Fruit fly (Drosophila melanogaster) whole organism, prepupa: ENCODE data around the gene Cby.

Experiments
- CG10631 ChIP-seq: fragments of 200-800 bp; sonication (Bioruptor generic); optimal IDR thresholded peaks from 2 replicates; lab custom pipeline; 2016; ENCODE audit warnings: missing biosample characterization, missing genetic modification characterization
- CG10669 ChIP-seq: fragments of 200-800 bp; sonication (Bioruptor generic); optimal IDR thresholded peaks from 3 replicates; lab custom pipeline; 2018; ENCODE audit warnings: missing biosample characterization, mild to moderate bottlenecking, missing genetic modification characterization, moderate library complexity
- CG11294 ChIP-seq: fragments of 200-800 bp; sonication (Bioruptor generic); IDR thresholded peaks from 2 replicates; pipeline ENCODE4 v1.3.6; 2022; ENCODE audit warnings: missing biosample characterization, missing genetic modification characterization
- CG11762 ChIP-seq: fragments of 200-800 bp; sonication (Bioruptor generic); optimal IDR thresholded peaks from 3 replicates; lab custom pipeline; 2016; ENCODE audit warnings: missing biosample characterization, missing genetic modification characterization; ENCODE audit not compliant: insufficient read depth
- CG11902 ChIP-seq: fragments of 200-800 bp; sonication (Bioruptor generic); optimal IDR thresholded peaks from 3 replicates; lab custom pipeline; 2016; ENCODE audit warnings: missing biosample characterization, missing genetic modification characterization
- CG15336 ChIP-seq: fragments of 200-800 bp; sonication (Bioruptor generic); IDR thresholded peaks from 2 replicates; pipeline ENCODE4 v1.3.6; 2022; ENCODE audit warnings: missing biosample characterization, missing genetic modification characterization
- CG1621 ChIP-seq: fragments of 200-800 bp; sonication (Bioruptor generic); optimal IDR thresholded peaks from 3 replicates; lab custom pipeline; 2018; ENCODE audit warnings: missing biosample characterization, mild to moderate bottlenecking, missing genetic modification characterization
- CG16779 ChIP-seq: fragments of 200-800 bp; sonication (Bioruptor generic); optimal IDR thresholded peaks from 3 replicates; lab custom pipeline; 2017; ENCODE audit warnings: missing biosample characterization, mild to moderate bottlenecking, missing genetic modification characterization
- CG31627 ChIP-seq: fragments of 200-800 bp; sonication (Bioruptor generic); optimal IDR thresholded peaks from 3 replicates; lab custom pipeline; 2016; ENCODE audit warnings: missing biosample characterization, missing genetic modification characterization
- CG32006 ChIP-seq: fragments of 200-800 bp; sonication (Bioruptor generic); optimal IDR thresholded peaks from 3 replicates; lab custom pipeline; 2017; ENCODE audit warnings: missing biosample characterization, mild to moderate bottlenecking, missing genetic modification characterization
- CG3919 ChIP-seq: fragments of 200-800 bp; sonication (Bioruptor generic); optimal IDR thresholded peaks from 3 replicates; lab custom pipeline; 2016; ENCODE audit warnings: missing biosample characterization, missing genetic modification characterization
- CG6163 ChIP-seq: fragments of 200-800 bp; sonication (Bioruptor generic); IDR thresholded peaks from 3 replicates; pipeline ENCODE4 v1.3.6; 2022; ENCODE audit warnings: missing biosample characterization, missing genetic modification characterization
- CG6276 ChIP-seq: fragments of 200-800 bp; sonication (Bioruptor generic); optimal IDR thresholded peaks from 2 replicates; lab custom pipeline; 2017; ENCODE audit warnings: missing biosample characterization, mild to moderate bottlenecking, missing genetic modification characterization
- CG6808 ChIP-seq: fragments of 200-800 bp; sonication (Bioruptor generic); optimal IDR thresholded peaks from 3 replicates; lab custom pipeline; 2017; ENCODE audit warnings: missing biosample characterization, missing genetic modification characterization, mild to moderate bottlenecking, moderate library complexity, missing genetic modification reagents
- CG6854 ChIP-seq: fragments of 200-800 bp; sonication (Bioruptor generic); optimal IDR thresholded peaks from 2 replicates; lab custom pipeline; 2017; ENCODE audit warnings: missing biosample characterization, mild to moderate bottlenecking, missing genetic modification characterization
- CG8319 ChIP-seq: fragments of 200-800 bp; sonication (Bioruptor generic); optimal IDR thresholded peaks from 3 replicates; lab custom pipeline; 2016; ENCODE audit warnings: missing biosample characterization, missing genetic modification characterization
- CG8632 ChIP-seq: fragments of 200-800 bp; sonication (Bioruptor generic); optimal IDR thresholded peaks from 3 replicates; lab custom pipeline; 2016; ENCODE audit warnings: missing biosample characterization, missing genetic modification characterization
- CG9139 ChIP-seq: fragments of 200-800 bp; sonication (Bioruptor generic); optimal IDR thresholded peaks from 3 replicates; lab custom pipeline; 2017; ENCODE audit warnings: missing biosample characterization, mild to moderate bottlenecking, missing genetic modification characterization
- Eip78C ChIP-seq: fragments of 200-800 bp; sonication (Bioruptor generic); peaks from one replicate; lab custom pipeline; 2016; ENCODE audit warnings: missing biosample characterization, missing genetic modification characterization
- Eip93F ChIP-seq: fragments of 200-800 bp; sonication (Bioruptor generic); optimal IDR thresholded peaks from 2 replicates; lab custom pipeline; 2016; ENCODE audit warnings: missing biosample characterization, mild to moderate bottlenecking, missing genetic modification characterization
- Ets21C ChIP-seq: fragments of 200-800 bp; sonication (Bioruptor generic); optimal IDR thresholded peaks from 3 replicates; lab custom pipeline; 2016; ENCODE audit warnings: missing biosample characterization, missing genetic modification characterization
- Ets96B ChIP-seq: fragments of 200-800 bp; optimal IDR thresholded peaks from 2 replicates; lab custom pipeline; 2019; ENCODE audit warnings: missing biosample characterization, mild to moderate bottlenecking, missing genetic modification characterization, moderate library complexity
- Gug ChIP-seq: fragments of 200-800 bp; sonication (Bioruptor generic); IDR thresholded peaks from 2 replicates; pipeline ENCODE4 v1.3.6; 2022; ENCODE audit warnings: missing biosample characterization, missing genetic modification characterization
- Hr39 ChIP-seq: fragments of 200-800 bp; sonication (Bioruptor generic); optimal IDR thresholded peaks from 2 replicates; lab custom pipeline; 2016; ENCODE audit warnings: missing biosample characterization, missing genetic modification characterization
- Hr4 ChIP-seq: fragments of 200-800 bp; sonication (Bioruptor generic); optimal IDR thresholded peaks from 3 replicates; lab custom pipeline; 2016; ENCODE audit warnings: missing biosample characterization, missing genetic modification characterization
- Lpt ChIP-seq: fragments of 200-800 bp; sonication (Bioruptor generic); optimal IDR thresholded peaks from 3 replicates; lab custom pipeline; 2016; ENCODE audit warnings: missing biosample characterization, missing genetic modification characterization
- Met ChIP-seq: fragments of 200-800 bp; sonication (Bioruptor generic); optimal IDR thresholded peaks from 3 replicates; lab custom pipeline; 2016; ENCODE audit warnings: missing biosample characterization, missing genetic modification characterization
- OdsH ChIP-seq: fragments of 200-800 bp; sonication (Bioruptor generic); optimal IDR thresholded peaks from 3 replicates; lab custom pipeline; 2016; ENCODE audit warnings: missing biosample characterization, missing genetic modification characterization
- Smox ChIP-seq: fragments of 200-800 bp; sonication (Bioruptor generic); optimal IDR thresholded peaks from 3 replicates; lab custom pipeline; 2016; ENCODE audit warnings: missing biosample characterization, missing genetic modification characterization
- Sox102F ChIP-seq: fragments of 200-800 bp; sonication (Bioruptor generic); optimal IDR thresholded peaks from 2 replicates; lab custom pipeline; 2016; ENCODE audit warnings: missing biosample characterization, mild to moderate bottlenecking, missing genetic modification characterization
- Sox14 ChIP-seq: fragments of 200-800 bp; sonication (Bioruptor generic); optimal IDR thresholded peaks from 3 replicates; lab custom pipeline; 2016; ENCODE audit warnings: missing biosample characterization, missing genetic modification characterization
- Sox15 ChIP-seq: fragments of 200-800 bp; sonication (Bioruptor generic); optimal IDR thresholded peaks from 3 replicates; lab custom pipeline; 2016; ENCODE audit warnings: missing biosample characterization, missing genetic modification characterization
- achi ChIP-seq: fragments of 200-800 bp; sonication (Bioruptor generic); optimal IDR thresholded peaks from 3 replicates; lab custom pipeline; 2016; ENCODE audit warnings: missing biosample characterization, missing genetic modification characterization
- acj6 ChIP-seq: fragments of 200-800 bp; sonication (Bioruptor generic); optimal IDR thresholded peaks from 3 replicates; lab custom pipeline; 2016; ENCODE audit warnings: missing biosample characterization, missing genetic modification characterization
- cyc ChIP-seq: fragments of 200-800 bp; sonication (Bioruptor generic); optimal IDR thresholded peaks from 3 replicates; lab custom pipeline; 2016; ENCODE audit warnings: missing biosample characterization, missing genetic modification characterization
- dac ChIP-seq: fragments of 200-800 bp; sonication (Bioruptor generic); optimal IDR thresholded peaks from 2 replicates; lab custom pipeline; 2017; ENCODE audit warnings: missing biosample characterization, mild to moderate bottlenecking, missing genetic modification characterization
- dsx ChIP-seq: fragments of 200-800 bp; optimal IDR thresholded peaks from 3 replicates; lab custom pipeline; 2019; ENCODE audit warnings: missing biosample characterization, mild to moderate bottlenecking, missing genetic modification characterization, moderate library complexity; ENCODE audit not compliant: poor library complexity, severe bottlenecking
- esn ChIP-seq: fragments of 200-800 bp; sonication (Bioruptor generic); optimal IDR thresholded peaks from 2 replicates; lab custom pipeline; 2016; ENCODE audit warnings: missing biosample characterization, mild to moderate bottlenecking, missing genetic modification characterization, moderate library complexity
- fd59A ChIP-seq: fragments of 200-800 bp; sonication (Bioruptor generic); optimal IDR thresholded peaks from 2 replicates; lab custom pipeline; 2017; ENCODE audit warnings: missing biosample characterization, mild to moderate bottlenecking, missing genetic modification characterization, missing genetic modification reagents
- fd85E ChIP-seq: fragments of 200-800 bp; sonication (Bioruptor generic); optimal IDR thresholded peaks from 3 replicates; lab custom pipeline; 2016; ENCODE audit warnings: missing biosample characterization, missing genetic modification characterization
- lz ChIP-seq: fragments of 200-800 bp; sonication (Bioruptor generic); optimal IDR thresholded peaks from 3 replicates; lab custom pipeline; 2016; ENCODE audit warnings: missing biosample characterization, missing genetic modification characterization
- pdm3 ChIP-seq: fragments of 200-800 bp; sonication (Bioruptor generic); optimal IDR thresholded peaks from 3 replicates; lab custom pipeline; 2016; ENCODE audit warnings: missing biosample characterization, missing genetic modification characterization
- salr ChIP-seq, 2 experiments: fragments of 200-800 bp; sonication (Bioruptor generic); optimal IDR thresholded peaks; 3 replicates each; lab custom pipeline; 2016 to 2018; ENCODE audit warnings: missing biosample characterization in 2 of 2, missing genetic modification characterization in 2 of 2, mild to moderate bottlenecking in 1 of 2
- ss ChIP-seq, 2 experiments: fragments of 200-800 bp; sonication (Bioruptor generic); optimal IDR thresholded peaks; 2 replicates in 1 of 2; 3 replicates in 1 of 2; lab custom pipeline; 2017 to 2018; ENCODE audit warnings: mild to moderate bottlenecking in 2 of 2, missing biosample characterization in 2 of 2, missing genetic modification characterization in 2 of 2, moderate library complexity in 1 of 2
- svp ChIP-seq: fragments of 200-800 bp; sonication (Bioruptor generic); peaks from one replicate; lab custom pipeline; 2016; ENCODE audit warnings: missing biosample characterization, missing genetic modification characterization

The Cby gene

dm6 chr3R:21852579-21853233 is 15.1 kb upstream of the Cby start (continued):
- TF ChIP-seq achi (no peak), CG15336 (GFP tag; lab: Robert Waterston, UW) (0 out of 2 replicates have a peak, but pooled peaks have one; percentile 15), Sox14 (GFP tag; lab: Kevin White, UChicago) (peak; percentile 60), CG10631 (GFP tag; lab: Kevin White, UChicago) (peak; percentile 30), CG10669 (GFP tag; lab: Kevin White, UChicago) (peak; percentile 48), dac (GFP tag; lab: Kevin White, UChicago) (no peak), esn (GFP tag; lab: Kevin White, UChicago) (peak; percentile 28), CG8319 (no peak), ss (GFP tag; optimal IDR thresholded peaks at IDR 0.05; lab: Kevin White, UChicago) (peak; percentile 15 to 21), CG8632 (GFP tag; lab: Kevin White, UChicago) (no peak), CG32006 (GFP tag; lab: Kevin White, UChicago) (peak; percentile 66), Hr39 (GFP tag; lab: Kevin White, UChicago) (no peak), Sox15 (GFP tag; lab: Kevin White, UChicago) (no peak), CG1621 (tag; lab: Kevin White, UChicago) (no peak), Ets21C (no peak), CG16779 (tag; lab: Kevin White, UChicago) (no peak), CG11902 (GFP tag; lab: Kevin White, UChicago) (no peak), CG6276 (peak; percentile 21), Hr4 (GFP tag; lab: Kevin White, UChicago) (peak; percentile 11), Ets96B (peak; percentile 30), fd59A (GFP tag; lab: Kevin White, UChicago) (peak; percentile 26), Eip93F (no peak), CG9139 (GFP tag; lab: Kevin White, UChicago) (no peak), fd85E (GFP tag; lab: Kevin White, UChicago) (no peak), CG11762 (GFP tag; lab: Kevin White, UChicago) (no peak), Met (GFP tag; lab: Kevin White, UChicago) (no peak), acj6 (peak; percentile 23), CG11294 (GFP tag; lab: Robert Waterston, UW) (no peak), CG6854 (GFP tag; lab: Kevin White, UChicago) (peak; percentile 2), Lpt (GFP tag; lab: Kevin White, UChicago) (peak; percentile 3), dsx (GFP tag; lab: Kevin White, UChicago) (peak; percentile 15), CG6163 (GFP tag; lab: Robert Waterston, UW) (peak; percentile 29; the same call in 1 of the 3 replicates), Sox102F (GFP tag; lab: Kevin White, UChicago) (no peak)

- no peak for TF ChIP-seq Gug (GFP tag; lab: Robert Waterston, UW)
- peak; percentile 96 for TF ChIP-seq svp (GFP tag; lab: Kevin White, UChicago)
- peak; percentile 34 for TF ChIP-seq Met (GFP tag; lab: Kevin White, UChicago)
- no peak for TF ChIP-seq Hr39 (GFP tag; lab: Kevin White, UChicago)
- no peak for TF ChIP-seq CG31627 (GFP tag; lab: Kevin White, UChicago)
- TF ChIP-seq CG6808 (GFP tag; lab: Kevin White, UChicago) = peak; percentile 70
- peak; percentile 86 to 87 for TF ChIP-seq ss (GFP tag; optimal IDR thresholded peaks at IDR 0.05; lab: Kevin White, UChicago)
- TF ChIP-seq pdm3 = peak; percentile 38
- TF ChIP-seq CG3919 = peak; percentile 50
- TF ChIP-seq salr (GFP tag; optimal IDR thresholded peaks at IDR 0.05; lab: Kevin White, UChicago) = no peak
- peak; percentile 11 for TF ChIP-seq Smox (GFP tag; lab: Kevin White, UChicago)
- TF ChIP-seq CG6854 (GFP tag; lab: Kevin White, UChicago) = peak; percentile 71
- peak; percentile 40 for TF ChIP-seq dsx (GFP tag; lab: Kevin White, UChicago)
- TF ChIP-seq Eip78C (GFP tag; lab: Kevin White, UChicago) = peak; percentile 79
- no peak for TF ChIP-seq CG10631 (GFP tag; lab: Kevin White, UChicago)
- TF ChIP-seq OdsH (GFP tag; lab: Kevin White, UChicago) = peak; percentile 3
- TF ChIP-seq lz (GFP tag; lab: Kevin White, UChicago) = no peak
- TF ChIP-seq CG8319 = peak; percentile 29
- TF ChIP-seq Lpt (GFP tag; lab: Kevin White, UChicago) = peak; percentile 64
- TF ChIP-seq cyc (GFP tag; lab: Kevin White, UChicago) = peak; percentile 6
- peak; percentile 61 for TF ChIP-seq CG8632 (GFP tag; lab: Kevin White, UChicago)
- TF ChIP-seq achi = peak; percentile 6
- no peak for TF ChIP-seq Ets96B
- peak; percentile 28 for TF ChIP-seq esn (GFP tag; lab: Kevin White, UChicago)
- peak; percentile 29 for TF ChIP-seq Hr4 (GFP tag; lab: Kevin White, UChicago)
- peak; percentile 67 for TF ChIP-seq CG15336 (GFP tag; lab: Robert Waterston, UW)
These were observed 13.9 kb upstream of the Cby start for dm6 chr3R:21853618-21854573.
